Worm (Caenorhabditis elegans) whole organism, early embryonic: Measurements from ENCODE around the gene zmp-2.

Experiments used
- B0310.2 ChIP-seq: sonication (generic microtip); optimal IDR thresholded peaks from 2 replicates; lab custom pipeline; 2016; ENCODE audit warnings: mild to moderate bottlenecking, missing genetic modification characterization, missing compliant biosample characterization
- F13C5.2 ChIP-seq: sonication (generic microtip); optimal IDR thresholded peaks from 2 replicates; lab custom pipeline; 2017; ENCODE audit warnings: mild to moderate bottlenecking, missing genetic modification characterization, inconsistent platforms, missing compliant biosample characterization
- aly-1 ChIP-seq: sonication (generic microtip); optimal IDR thresholded peaks from 2 replicates; lab custom pipeline; 2016; ENCODE audit warnings: missing genetic modification characterization, missing compliant biosample characterization
- ama-1 ChIP-seq: fragments of 150-350 bp; optimal IDR thresholded peaks from 2 replicates; lab custom pipeline; 2014
- ceh-36 ChIP-seq: sonication (generic microtip); optimal IDR thresholded peaks from 2 replicates; lab custom pipeline; 2016; ENCODE audit warnings: missing genetic modification characterization, inconsistent platforms, missing compliant biosample characterization
- ets-7 ChIP-seq: sonication (generic microtip); optimal IDR thresholded peaks from 2 replicates; lab custom pipeline; 2016; ENCODE audit warnings: missing genotype, missing genetic modification characterization, missing compliant biosample characterization
- flt-1 ChIP-seq: fragments of 200-800 bp; sonication (Bioruptor generic); IDR thresholded peaks from 2 replicates; pipeline ENCODE4 v1.3.6; 2022; ENCODE audit warnings: missing genetic modification characterization, missing compliant biosample characterization
- hmbx-1 ChIP-seq: sonication (generic microtip); optimal IDR thresholded peaks from 2 replicates; lab custom pipeline; 2016; ENCODE audit warnings: mild to moderate bottlenecking, missing genetic modification characterization, missing compliant biosample characterization
- hnd-1 ChIP-seq: sonication (generic microtip); optimal IDR thresholded peaks from 2 replicates; lab custom pipeline; 2016; ENCODE audit warnings: missing genetic modification characterization, missing compliant biosample characterization
- scrt-1 ChIP-seq: fragments of 200-800 bp; sonication (Bioruptor generic); IDR thresholded peaks from 2 replicates; pipeline ENCODE4 v1.3.6; 2022; ENCODE audit warnings: missing genetic modification characterization, missing compliant biosample characterization
- sea-1 ChIP-seq: fragments of 200-800 bp; sonication (Bioruptor generic); conservative IDR thresholded peaks from 2 replicates; pipeline ENCODE4 v1.3.6; 2022; ENCODE audit warnings: missing genetic modification characterization, missing compliant biosample characterization
- tbx-11 ChIP-seq: fragments of 200-800 bp; sonication (Bioruptor generic); IDR thresholded peaks from 2 replicates; pipeline ENCODE4 v1.3.6; 2022; ENCODE audit warnings: missing genetic modification characterization, missing compliant biosample characterization
- tbx-37 ChIP-seq: fragments of 200-800 bp; sonication (Bioruptor generic); conservative IDR thresholded peaks from 2 replicates; pipeline ENCODE4 v1.3.6; 2022; ENCODE audit warnings: missing genetic modification reagents, missing genetic modification characterization, missing compliant biosample characterization
- tra-4 ChIP-seq: sonication (generic microtip); optimal IDR thresholded peaks from 2 replicates; lab custom pipeline; 2017; ENCODE audit warnings: missing genetic modification characterization, missing compliant biosample characterization

ce11 chrIII:2687412-2687811 is 51.2 kb downstream of the zmp-2 start:
- TF ChIP-seq ets-7 (tag; lab: Kevin White, UChicago) (no peak), ama-1 (lab: Kevin White, UChicago) (no peak), tra-4 (tag; lab: Kevin White, UChicago) (no peak), ceh-36 (tag; lab: Kevin White, UChicago) (no peak), hmbx-1 (tag; lab: Kevin White, UChicago) (no peak), scrt-1 (no peak), B0310.2 (no peak), hnd-1 (tag; lab: Kevin White, UChicago) (no peak), tbx-11 (GFP tag; lab: Robert Waterston, UW) (no peak), aly-1 (tag; lab: Kevin White, UChicago) (no peak), flt-1 (GFP tag; lab: Robert Waterston, UW) (no peak), tbx-37 (GFP tag; lab: Robert Waterston, UW) (no peak), sea-1 (GFP tag; lab: Robert Waterston, UW) (no peak), F13C5.2 (no peak)
